Fruit fly (Drosophila melanogaster): ENCODE results near the gene PolG1.
A peak's percentile ranks its signal among the peaks of the same experiment; 100 is the strongest.

The PolG1 gene

dm6 chr2L:13841508-13841907, 13.9 kb upstream of the PolG1 start, which contains the start of gene CG33307:
Gene CG33307, minus strand, starts transcription at chr2L:13841520.
- TF ChIP-seq ttk (optimal IDR thresholded peaks at IDR 0.05) (no peak), psq (optimal IDR thresholded peaks at IDR 0.05) (no peak), insv (optimal IDR thresholded peaks at IDR 0.05) (no peak), Sin3A (optimal IDR thresholded peaks at IDR 0.05) (no peak), h (optimal IDR thresholded peaks at IDR 0.05) (no peak), Myc (optimal IDR thresholded peaks at IDR 0.05) (no peak)

dm6 chr2L:13839744-13840151, 12.2 kb upstream of the PolG1 start:
- no peak for TF ChIP-seq psq (optimal IDR thresholded peaks at IDR 0.05)
- TF ChIP-seq ttk (optimal IDR thresholded peaks at IDR 0.05), result no peak
- no peak for TF ChIP-seq Sin3A (optimal IDR thresholded peaks at IDR 0.05)
- no peak for TF ChIP-seq h (optimal IDR thresholded peaks at IDR 0.05)
- TF ChIP-seq insv (optimal IDR thresholded peaks at IDR 0.05), result no peak

- TF ChIP-seq Myc (optimal IDR thresholded peaks at IDR 0.05) (no peak), insv (optimal IDR thresholded peaks at IDR 0.05) (no peak), Sin3A (optimal IDR thresholded peaks at IDR 0.05) (no peak), ttk (optimal IDR thresholded peaks at IDR 0.05) (no peak), h (optimal IDR thresholded peaks at IDR 0.05) (no peak), psq (optimal IDR thresholded peaks at IDR 0.05) (no peak)
Observed at dm6 chr2L:13838647-13839390, 11.2 kb upstream of the PolG1 start.

- no peak for TF ChIP-seq Myc (optimal IDR thresholded peaks at IDR 0.05)
- TF ChIP-seq h (optimal IDR thresholded peaks at IDR 0.05), result no peak
- no peak for TF ChIP-seq psq (optimal IDR thresholded peaks at IDR 0.05)
Observed at dm6 chr2L:13837579-13837978, 10.0 kb upstream of the PolG1 start.

dm6 chr2L:13835959-13836358, 8.4 kb upstream of the PolG1 start:
- TF ChIP-seq Sin3A (optimal IDR thresholded peaks at IDR 0.05) (no peak), Myc (optimal IDR thresholded peaks at IDR 0.05) (no peak), insv (optimal IDR thresholded peaks at IDR 0.05) (no peak), h (optimal IDR thresholded peaks at IDR 0.05) (no peak), psq (optimal IDR thresholded peaks at IDR 0.05) (no peak), ttk (optimal IDR thresholded peaks at IDR 0.05) (no peak)

- no peak for TF ChIP-seq h (optimal IDR thresholded peaks at IDR 0.05)
- peak; percentile 60 for TF ChIP-seq Sin3A (optimal IDR thresholded peaks at IDR 0.05)
Observed at dm6 chr2L:13835002-13835910, 7.7 kb upstream of the PolG1 start, which contains the start of the genes mRpS23 and CenG1A. Gene mRpS23, minus strand, starts transcription at chr2L:13835072. Gene CenG1A, plus strand, starts transcription at chr2L:13835564.

dm6 chr2L:13833058-13833457, 5.5 kb upstream of the PolG1 start, which contains the start of the genes GatC, PolG2 and Polr2C:
Gene GatC, minus strand, starts transcription at chr2L:13833105.
Gene PolG2, minus strand, starts transcription at chr2L:13833105.
Gene Polr2C, plus strand, starts transcription at chr2L:13833337.
- TF ChIP-seq Myc (optimal IDR thresholded peaks at IDR 0.05) (no peak), insv (optimal IDR thresholded peaks at IDR 0.05) (no peak), Sin3A (optimal IDR thresholded peaks at IDR 0.05) (no peak), psq (optimal IDR thresholded peaks at IDR 0.05) (no peak), h (optimal IDR thresholded peaks at IDR 0.05) (no peak), ttk (optimal IDR thresholded peaks at IDR 0.05) (no peak)

dm6 chr2L:13829540-13829939, 2.0 kb upstream of the PolG1 start, which contains the start of the genes Arpc1 and Orc5:
Gene Arpc1, minus strand, starts transcription at chr2L:13829741.
Gene Orc5, plus strand, starts transcription at chr2L:13829837.
- TF ChIP-seq h (optimal IDR thresholded peaks at IDR 0.05) (no peak), ttk (optimal IDR thresholded peaks at IDR 0.05) (no peak), insv (optimal IDR thresholded peaks at IDR 0.05) (no peak), Sin3A (optimal IDR thresholded peaks at IDR 0.05) (no peak), psq (optimal IDR thresholded peaks at IDR 0.05) (no peak), Myc (optimal IDR thresholded peaks at IDR 0.05) (no peak)

dm6 chr2L:13820948-13821347, 6.6 kb downstream of the PolG1 start, which contains the start of gene b:
Gene b, plus strand, starts transcription at chr2L:13821248.
- TF ChIP-seq h (optimal IDR thresholded peaks at IDR 0.05), result no peak
- no peak for TF ChIP-seq Sin3A (optimal IDR thresholded peaks at IDR 0.05)
- no peak for TF ChIP-seq insv (optimal IDR thresholded peaks at IDR 0.05)
- no peak for TF ChIP-seq Myc (optimal IDR thresholded peaks at IDR 0.05)
- no peak for TF ChIP-seq psq (optimal IDR thresholded peaks at IDR 0.05)
- no peak for TF ChIP-seq ttk (optimal IDR thresholded peaks at IDR 0.05)

- TF ChIP-seq insv (optimal IDR thresholded peaks at IDR 0.05) (no peak), ttk (optimal IDR thresholded peaks at IDR 0.05) (no peak), psq (optimal IDR thresholded peaks at IDR 0.05) (no peak), h (optimal IDR thresholded peaks at IDR 0.05) (no peak), Sin3A (optimal IDR thresholded peaks at IDR 0.05) (no peak), Myc (optimal IDR thresholded peaks at IDR 0.05) (no peak)
Observed at dm6 chr2L:13820176-13820575, 7.4 kb downstream of the PolG1 start.

- TF ChIP-seq psq (optimal IDR thresholded peaks at IDR 0.05) (no peak), Sin3A (optimal IDR thresholded peaks at IDR 0.05) (no peak), insv (optimal IDR thresholded peaks at IDR 0.05) (no peak), ttk (optimal IDR thresholded peaks at IDR 0.05) (no peak), h (optimal IDR thresholded peaks at IDR 0.05) (no peak), Myc (optimal IDR thresholded peaks at IDR 0.05) (no peak)
Observed at dm6 chr2L:13813604-13814178, 13.9 kb downstream of the PolG1 start, which contains the start of gene Sos. Gene Sos, plus strand, starts transcription at chr2L:13813816.

Data from Kc167 (cell line).